Worm (Caenorhabditis elegans) whole organism, L4 larva: ENCODE results near the gene B0228.7.
A peak's percentile ranks its signal among the peaks of the same experiment; 100 is the strongest.

Experiments
- R02D3.7 ChIP-seq: fragments of 150-350 bp; sonication (generic microtip); optimal IDR thresholded peaks from 3 replicates; lab custom pipeline; 2014; ENCODE audit warnings: missing biosample characterization, missing genetic modification characterization
- aha-1 ChIP-seq: fragments of 150-350 bp; peaks from one replicate; lab custom pipeline; 2014; ENCODE audit warnings: missing biosample characterization, missing genetic modification characterization
- aly-2 ChIP-seq: sonication (generic microtip); optimal IDR thresholded peaks from 2 replicates; lab custom pipeline; 2018; ENCODE audit warnings: missing biosample characterization, missing genetic modification characterization
- ama-1 ChIP-seq: fragments of 150-350 bp; optimal IDR thresholded peaks from 2 replicates; lab custom pipeline; 2014; ENCODE audit warnings: inconsistent platforms, mixed read lengths
- ceh-28 ChIP-seq: fragments of 150-350 bp; optimal IDR thresholded peaks from 2 replicates; lab custom pipeline; 2014; ENCODE audit warnings: missing biosample characterization, missing genetic modification reagents, missing genetic modification characterization
- ceh-44 ChIP-seq: fragments of 200-800 bp; sonication (Bioruptor generic); IDR thresholded peaks from 2 replicates; pipeline ENCODE4 v1.3.6; 2022; ENCODE audit warnings: missing genetic modification reagents, missing genetic modification characterization, missing compliant biosample characterization
- cey-2 ChIP-seq: sonication (generic microtip); optimal IDR thresholded peaks from 3 replicates; lab custom pipeline; 2017; ENCODE audit warnings: missing genetic modification characterization, mild to moderate bottlenecking, missing compliant biosample characterization, antibody characterized with exemption, borderline replicate concordance; ENCODE audit not compliant: insufficient read depth
- daf-16 ChIP-seq, 3 experiments: sonication (generic microtip); optimal IDR thresholded peaks; 2 replicates each; lab custom pipeline; 2016 to 2017; ENCODE audit warnings: missing genetic modification characterization in 3 of 3, missing genetic modification reagents in 3 of 3, mild to moderate bottlenecking in 2 of 3, missing compliant biosample characterization in 2 of 3, missing biosample characterization in 1 of 3, moderate library complexity in 1 of 3
- daf-19 ChIP-seq: fragments of 200-800 bp; sonication (Bioruptor generic); conservative IDR thresholded peaks from 2 replicates; pipeline ENCODE4 v1.3.6; 2022; ENCODE audit warnings: missing genetic modification characterization, missing compliant biosample characterization
- dmd-6 ChIP-seq: fragments of 200-800 bp; sonication (Bioruptor generic); IDR thresholded peaks from 2 replicates; pipeline ENCODE4 v1.3.6; 2022; ENCODE audit warnings: missing genetic modification reagents, missing genetic modification characterization, missing compliant biosample characterization
- dmd-8 ChIP-seq: fragments of 200-800 bp; sonication (Bioruptor generic); IDR thresholded peaks from 2 replicates; pipeline ENCODE4 v1.3.6; 2022; ENCODE audit warnings: missing genetic modification characterization, missing compliant biosample characterization
- dpl-1 ChIP-seq: fragments of 150-350 bp; optimal IDR thresholded peaks from 2 replicates; lab custom pipeline; 2014; ENCODE audit warnings: missing biosample characterization, missing genetic modification reagents, missing genetic modification characterization
- dve-1 ChIP-seq: sonication (generic microtip); optimal IDR thresholded peaks from 2 replicates; lab custom pipeline; 2017; ENCODE audit warnings: antibody characterized with exemption, mild to moderate bottlenecking, missing genetic modification characterization, missing compliant biosample characterization; ENCODE audit not compliant: insufficient read depth
- hif-1 ChIP-seq, 2 experiments: sonication (generic microtip); optimal IDR thresholded peaks; 2 replicates each; lab custom pipeline; 2016 to 2017; ENCODE audit warnings: missing compliant biosample characterization in 2 of 2, missing genetic modification characterization in 2 of 2, missing genetic modification reagents in 2 of 2, missing genotype in 2 of 2, mild to moderate bottlenecking in 1 of 2
- hlh-11 ChIP-seq: fragments of 200-800 bp; sonication (Bioruptor generic); optimal IDR thresholded peaks from 2 replicates; lab custom pipeline; 2018; ENCODE audit warnings: mild to moderate bottlenecking, missing genetic modification characterization, missing compliant biosample characterization
- hlh-30 ChIP-seq: sonication (generic microtip); optimal IDR thresholded peaks from 2 replicates; lab custom pipeline; 2017; ENCODE audit warnings: antibody characterized with exemption, mild to moderate bottlenecking, missing genetic modification characterization, missing compliant biosample characterization; ENCODE audit not compliant: insufficient read depth
- hmg-1.1 ChIP-seq: fragments of 200-800 bp; sonication (Bioruptor generic); IDR thresholded peaks from 2 replicates; pipeline ENCODE4 v1.3.6; 2022; ENCODE audit warnings: missing genetic modification reagents, missing genetic modification characterization, missing compliant biosample characterization
- lin-1 ChIP-seq: fragments of 200-800 bp; sonication (Bioruptor generic); IDR thresholded peaks from 2 replicates; pipeline ENCODE4 v1.3.6; 2022; ENCODE audit warnings: missing genetic modification reagents, missing genetic modification characterization, missing compliant biosample characterization
- lin-15B ChIP-seq: fragments of 150-350 bp; sonication (generic microtip); optimal IDR thresholded peaks from 3 replicates; lab custom pipeline; 2014; ENCODE audit warnings: missing biosample characterization, missing genetic modification characterization
- lir-3 ChIP-seq: sonication (generic microtip); optimal IDR thresholded peaks from 2 replicates; lab custom pipeline; 2016; ENCODE audit warnings: mild to moderate bottlenecking, missing genetic modification characterization, missing compliant biosample characterization
- lsy-2 ChIP-seq, 2 experiments: fragments of 150-350 bp in 1 of 2; sonication (generic microtip) in 1 of 2; optimal IDR thresholded peaks; 2 replicates each; lab custom pipeline; 2014 to 2017; ENCODE audit warnings: missing biosample characterization in 2 of 2, missing genetic modification characterization in 2 of 2
- mep-1 ChIP-seq: fragments of 150-350 bp; sonication (generic microtip); optimal IDR thresholded peaks from 3 replicates; lab custom pipeline; 2014; ENCODE audit warnings: missing biosample characterization, missing genetic modification characterization
- mxl-3 ChIP-seq: fragments of 200-800 bp; sonication (Bioruptor generic); optimal IDR thresholded peaks from 2 replicates; lab custom pipeline; 2018; ENCODE audit warnings: mild to moderate bottlenecking, missing genetic modification characterization, missing compliant biosample characterization
- nhr-10 ChIP-seq: fragments of 150-350 bp; optimal IDR thresholded peaks from 2 replicates; lab custom pipeline; 2014; ENCODE audit warnings: missing biosample characterization, missing genetic modification characterization
- nhr-11 ChIP-seq: fragments of 150-350 bp; optimal IDR thresholded peaks from 2 replicates; lab custom pipeline; 2014; ENCODE audit warnings: missing biosample characterization, missing genetic modification characterization
- nhr-111 ChIP-seq: fragments of 200-800 bp; sonication (Bioruptor generic); optimal IDR thresholded peaks from 2 replicates; lab custom pipeline; 2018; ENCODE audit warnings: mild to moderate bottlenecking, missing genetic modification characterization, missing compliant biosample characterization
- nhr-25 ChIP-seq: sonication (generic microtip); optimal IDR thresholded peaks from 2 replicates; lab custom pipeline; 2017; ENCODE audit warnings: missing genetic modification characterization, mild to moderate bottlenecking, missing compliant biosample characterization, antibody characterized with exemption, moderate library complexity, borderline replicate concordance; ENCODE audit not compliant: insufficient read depth
- nhr-28 ChIP-seq: fragments of 150-350 bp; optimal IDR thresholded peaks from 2 replicates; lab custom pipeline; 2014; ENCODE audit warnings: missing biosample characterization, missing genetic modification characterization
- nhr-41 ChIP-seq: fragments of 200-800 bp; sonication (Bioruptor generic); IDR thresholded peaks from 2 replicates; pipeline ENCODE4 v1.3.6; 2022; ENCODE audit warnings: missing genetic modification reagents, missing genetic modification characterization, missing compliant biosample characterization
- nhr-6 ChIP-seq: fragments of 150-350 bp; optimal IDR thresholded peaks from 2 replicates; lab custom pipeline; 2014; ENCODE audit warnings: missing biosample characterization, missing genetic modification characterization
- nhr-76 ChIP-seq: fragments of 150-350 bp; optimal IDR thresholded peaks from 2 replicates; lab custom pipeline; 2014; ENCODE audit warnings: missing biosample characterization, missing genetic modification characterization
- nhr-77 ChIP-seq: fragments of 150-350 bp; optimal IDR thresholded peaks from 2 replicates; lab custom pipeline; 2014; ENCODE audit warnings: missing biosample characterization, missing genetic modification characterization
- rbr-2 ChIP-seq: sonication (generic microtip); optimal IDR thresholded peaks from 2 replicates; lab custom pipeline; 2016; ENCODE audit warnings: missing genotype, missing genetic modification characterization, missing compliant biosample characterization
- saeg-2 ChIP-seq: fragments of 200-800 bp; sonication (Bioruptor generic); IDR thresholded peaks from 2 replicates; pipeline ENCODE4 v1.3.6; 2022; ENCODE audit warnings: missing genetic modification reagents, missing genetic modification characterization, missing compliant biosample characterization
- sdz-12 ChIP-seq: fragments of 200-800 bp; sonication (Bioruptor generic); optimal IDR thresholded peaks from 2 replicates; lab custom pipeline; 2018; ENCODE audit warnings: mild to moderate bottlenecking, missing genetic modification characterization, missing compliant biosample characterization
- tra-1 ChIP-seq: fragments of 200-800 bp; sonication (Bioruptor generic); IDR thresholded peaks from 2 replicates; pipeline ENCODE4 v1.3.6; 2022; ENCODE audit warnings: missing genetic modification reagents, missing genetic modification characterization, missing compliant biosample characterization
- unc-130 ChIP-seq: sonication (generic microtip); optimal IDR thresholded peaks from 2 replicates; lab custom pipeline; 2016; ENCODE audit warnings: missing genetic modification reagents, missing genetic modification characterization, missing compliant biosample characterization
- unc-62 ChIP-seq, 3 experiments: fragments of 150-350 bp in 1 of 3; sonication (generic microtip); optimal IDR thresholded peaks in 2 of 3; peaks in 1 of 3; 1 replicate in 1 of 3; 2 replicates in 2 of 3; lab custom pipeline; 2014 to 2017; ENCODE audit warnings: missing biosample characterization in 3 of 3, missing genetic modification characterization in 3 of 3, missing genetic modification reagents in 3 of 3, missing genotype in 1 of 3
- vab-7 ChIP-seq: fragments of 200-800 bp; sonication (Bioruptor generic); IDR thresholded peaks from 2 replicates; pipeline ENCODE4 v1.3.6; 2022; ENCODE audit warnings: missing genetic modification reagents, missing genetic modification characterization, missing compliant biosample characterization
- zag-1 ChIP-seq: fragments of 150-350 bp; optimal IDR thresholded peaks from 2 replicates; lab custom pipeline; 2014; ENCODE audit warnings: missing biosample characterization, missing genetic modification characterization
- zfp-3 ChIP-seq: fragments of 200-800 bp; sonication (Bioruptor generic); conservative IDR thresholded peaks from 2 replicates; pipeline ENCODE4 v1.3.6; 2022; ENCODE audit warnings: missing genetic modification reagents, missing genetic modification characterization, missing compliant biosample characterization

Gene B0228.7

DNA sequence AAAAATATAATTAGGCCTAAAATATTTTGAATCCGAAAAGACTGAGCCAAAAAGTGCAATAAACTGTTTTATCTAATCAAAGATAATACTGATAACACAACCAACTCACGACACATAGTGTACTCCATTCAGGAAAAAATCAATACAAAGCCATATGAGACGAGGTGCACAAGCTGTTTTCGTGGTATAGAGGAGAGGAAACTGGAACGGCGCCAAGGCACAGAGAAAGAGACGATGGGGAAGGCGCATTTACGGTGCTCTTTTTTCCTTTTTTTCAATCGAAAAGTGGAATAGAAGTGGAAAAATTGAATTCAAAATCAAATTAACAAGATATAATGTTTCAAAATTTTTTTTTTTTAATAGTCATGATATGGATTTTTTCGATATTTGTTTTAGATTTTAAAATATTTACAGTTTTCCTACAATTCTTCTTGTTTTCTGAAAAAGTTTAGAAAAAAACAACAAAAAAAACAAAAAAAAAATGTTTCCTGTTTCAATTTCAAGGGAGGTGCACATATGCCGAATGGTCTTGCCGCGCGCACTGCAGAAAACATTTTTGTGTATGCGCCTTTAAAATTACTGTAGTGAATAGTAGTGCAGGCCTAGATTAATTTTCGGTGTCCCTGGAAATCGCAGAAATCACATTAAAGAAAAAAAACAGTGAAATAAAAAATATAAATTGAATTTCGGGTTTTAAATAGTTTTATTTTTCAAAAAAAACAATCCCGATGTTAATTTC is at the start of gene B0228.7:
B0228.7 (minus strand) TSS at position 627 of the 739 bp plus-strand sequence.
- TF ChIP-seq sdz-12 (GFP tag; lab: Kevin White, UChicago): no peak
- peak; percentile 81 for TF ChIP-seq hlh-11 (tag; lab: Kevin White, UChicago)
- TF ChIP-seq dve-1 (tag; lab: Kevin White, UChicago): peak; percentile 77
- no peak for TF ChIP-seq lir-3 (tag; lab: Kevin White, UChicago)
- no peak for TF ChIP-seq ceh-44 (GFP tag; lab: Robert Waterston, UW)
- TF ChIP-seq rbr-2 (tag; lab: Kevin White, UChicago): peak; percentile 49
- TF ChIP-seq mep-1 (tag; lab: Kevin White, UChicago): peak; percentile 57
- peak in 1 of 2 experiments; percentile 5 for TF ChIP-seq hif-1 (tag; optimal IDR thresholded peaks at IDR 0.05; lab: Kevin White, UChicago)
- no peak for TF ChIP-seq vab-7
- peak; percentile 62 for TF ChIP-seq nhr-77 (tag; lab: Kevin White, UChicago)
- TF ChIP-seq hmg-1.1 (GFP tag; lab: Robert Waterston, UW): no peak
- TF ChIP-seq hlh-30: peak; percentile 81
- TF ChIP-seq nhr-28 (tag; lab: Kevin White, UChicago): peak; percentile 35
- peak; percentile 58 for TF ChIP-seq aha-1
- TF ChIP-seq unc-130 (GFP tag; lab: Kevin White, UChicago): no peak
- TF ChIP-seq R02D3.7: no peak
- TF ChIP-seq saeg-2 (GFP tag; lab: Robert Waterston, UW): no peak
- TF ChIP-seq nhr-111 (GFP tag; lab: Kevin White, UChicago): no peak
- TF ChIP-seq ceh-28 (tag; lab: Kevin White, UChicago): peak; percentile 33
- no peak for TF ChIP-seq cey-2 (tag; lab: Kevin White, UChicago)
- no peak for TF ChIP-seq nhr-25 (tag; lab: Kevin White, UChicago)
- no peak for TF ChIP-seq aly-2 (tag; lab: Kevin White, UChicago)
- peak in 1 of 2 experiments; percentile 61 for TF ChIP-seq lsy-2 (tag; optimal IDR thresholded peaks at IDR 0.05; lab: Kevin White, UChicago)
- TF ChIP-seq tra-1 (GFP tag; lab: Robert Waterston, UW): no peak
- peak; percentile 3 for TF ChIP-seq nhr-6 (tag; lab: Kevin White, UChicago)
- TF ChIP-seq zfp-3: no peak
- TF ChIP-seq lin-1 (GFP tag; lab: Robert Waterston, UW): no peak
- no peak for TF ChIP-seq daf-16 (GFP tag; optimal IDR thresholded peaks at IDR 0.05; lab: Kevin White, UChicago)
- TF ChIP-seq daf-16 (tag; optimal IDR thresholded peaks at IDR 0.05; lab: Kevin White, UChicago): peak; percentile 78
- TF ChIP-seq dmd-8 (GFP tag; lab: Robert Waterston, UW): no peak
- no peak for TF ChIP-seq lin-15B
- TF ChIP-seq ama-1 (lab: Kevin White, UChicago): no peak
- TF ChIP-seq daf-19 (GFP tag; lab: Robert Waterston, UW): no peak
- TF ChIP-seq nhr-11 (tag; lab: Kevin White, UChicago): peak; percentile 13
- TF ChIP-seq dpl-1 (GFP tag; lab: Kevin White, UChicago): peak; percentile 37

DNA sequence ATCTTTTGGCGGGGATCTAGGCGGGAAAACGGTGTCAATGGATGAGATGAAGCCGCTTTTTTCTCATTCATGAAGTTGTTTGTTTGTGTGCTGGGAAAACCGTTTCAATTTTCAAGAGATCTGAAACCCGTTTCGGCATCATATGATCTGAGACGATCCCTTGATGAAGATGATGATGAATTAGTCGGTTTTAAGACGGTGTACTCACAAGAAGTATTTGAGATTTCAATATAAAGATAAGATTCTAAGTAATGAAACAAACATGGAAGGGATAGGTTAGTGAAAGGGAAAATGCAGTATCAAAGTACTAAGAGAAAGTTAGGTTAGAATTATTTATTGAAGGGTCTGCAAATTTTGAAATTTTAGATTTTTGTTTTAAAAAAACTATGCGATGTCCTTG is 49.3 kb upstream of the B0228.7 start:
- TF ChIP-seq lin-15B (no peak), unc-62 (GFP tag; optimal IDR thresholded peaks at IDR 0.05 in 1 of 2; lab: Kevin White, UChicago) (peak in 1 of 2 experiments; percentile 98), unc-62 (tag; optimal IDR thresholded peaks at IDR 0.05; lab: Kevin White, UChicago) (no peak)

DNA sequence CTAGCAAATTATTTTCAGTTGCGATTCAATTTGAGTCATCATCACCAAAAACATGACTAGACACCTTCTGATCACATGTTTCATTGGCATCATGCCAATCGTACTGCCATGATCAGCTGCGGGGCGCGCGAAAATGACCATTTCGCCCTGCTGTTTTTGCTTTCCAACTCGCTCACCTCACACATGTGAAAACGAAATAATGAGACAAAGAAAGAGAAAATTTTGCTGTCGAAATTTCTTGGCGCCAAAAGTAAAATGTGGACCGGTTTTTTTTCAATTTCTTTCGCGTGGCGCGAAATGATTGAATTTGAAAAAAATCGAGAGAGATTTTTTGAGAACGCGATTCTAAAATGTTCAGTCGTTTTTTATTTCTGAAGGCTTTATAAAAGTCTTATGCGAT is 48.0 kb upstream of the B0228.7 start:
- peak; percentile 45; the same call in 1 of the 2 replicates for TF ChIP-seq dmd-6
- no peak for TF ChIP-seq nhr-41
- no peak for TF ChIP-seq daf-19 (GFP tag; lab: Robert Waterston, UW)
- TF ChIP-seq nhr-10: no peak
- TF ChIP-seq mxl-3 (GFP tag; lab: Kevin White, UChicago): peak; percentile 11
- no peak for TF ChIP-seq zag-1
- no peak for TF ChIP-seq nhr-28 (tag; lab: Kevin White, UChicago)
- peak; percentile 70 for TF ChIP-seq hlh-30
- TF ChIP-seq nhr-76 (tag; lab: Kevin White, UChicago): no peak
- TF ChIP-seq hlh-11 (tag; lab: Kevin White, UChicago): peak; percentile 9
- no peak for TF ChIP-seq ama-1 (lab: Kevin White, UChicago)
- TF ChIP-seq dpl-1 (GFP tag; lab: Kevin White, UChicago): peak; percentile 67
- TF ChIP-seq, all 104 proteins: peak for 5
